Worm (Caenorhabditis elegans) whole organism, L1 larva: ENCODE results near the gene C04B4.1.

ENCODE experiments used
- C04F5.9 ChIP-seq: sonication (generic microtip); optimal IDR thresholded peaks from 2 replicates; lab custom pipeline; 2016; ENCODE audit warnings: missing genetic modification characterization, missing compliant biosample characterization
- Y116A8C.19 ChIP-seq: sonication (generic microtip); optimal IDR thresholded peaks from 2 replicates; lab custom pipeline; 2016; ENCODE audit warnings: missing compliant biosample characterization, missing genetic modification characterization, borderline replicate concordance
- ama-1 ChIP-seq: fragments of 150-350 bp; optimal IDR thresholded peaks from 2 replicates; lab custom pipeline; 2014
- egl-13 ChIP-seq: sonication (generic microtip); optimal IDR thresholded peaks from 2 replicates; lab custom pipeline; 2016; ENCODE audit warnings: missing genotype, missing genetic modification reagents, missing genetic modification characterization, missing compliant biosample characterization
- fkh-8 ChIP-seq: sonication (generic microtip); optimal IDR thresholded peaks from 2 replicates; lab custom pipeline; 2016; ENCODE audit warnings: mild to moderate bottlenecking, missing genetic modification characterization, missing compliant biosample characterization
- hlh-4 ChIP-seq: sonication (generic microtip); optimal IDR thresholded peaks from 2 replicates; lab custom pipeline; 2016; ENCODE audit warnings: mild to moderate bottlenecking, missing genetic modification characterization, missing compliant biosample characterization
- isw-1 ChIP-seq: fragments of 200-800 bp; sonication (Bioruptor generic); IDR thresholded peaks from 2 replicates; pipeline ENCODE4 v1.3.6; 2022; ENCODE audit warnings: missing genetic modification characterization, missing compliant biosample characterization
- lin-14 ChIP-seq: fragments of 200-800 bp; sonication (Bioruptor generic); optimal IDR thresholded peaks from 2 replicates; lab custom pipeline; 2018; ENCODE audit warnings: mild to moderate bottlenecking, missing genetic modification characterization, moderate library complexity, missing compliant biosample characterization
- mep-1 ChIP-seq: fragments of 150-350 bp; optimal IDR thresholded peaks from 2 replicates; lab custom pipeline; 2014; ENCODE audit warnings: missing biosample characterization, missing genetic modification characterization
- nhr-12 ChIP-seq: sonication (generic microtip); optimal IDR thresholded peaks from 2 replicates; lab custom pipeline; 2017; ENCODE audit warnings: missing biosample characterization, missing genetic modification characterization
- nhr-71 ChIP-seq: sonication (generic microtip); optimal IDR thresholded peaks from 2 replicates; lab custom pipeline; 2016; ENCODE audit warnings: mild to moderate bottlenecking, missing genetic modification characterization, moderate library complexity, missing compliant biosample characterization
- nhr-85 ChIP-seq: sonication (generic microtip); peaks from one replicate; lab custom pipeline; 2016; ENCODE audit warnings: missing genetic modification characterization, inconsistent platforms, missing compliant biosample characterization
- nhr-90 ChIP-seq: sonication (generic microtip); optimal IDR thresholded peaks from 2 replicates; lab custom pipeline; 2016; ENCODE audit warnings: mild to moderate bottlenecking, missing genetic modification characterization, missing compliant biosample characterization; ENCODE audit not compliant: poor library complexity
- pag-3 ChIP-seq: sonication (generic microtip); optimal IDR thresholded peaks from 2 replicates; lab custom pipeline; 2017; ENCODE audit warnings: missing genetic modification characterization, mild to moderate bottlenecking, missing compliant biosample characterization, antibody characterized with exemption, borderline replicate concordance; ENCODE audit not compliant: insufficient read depth
- pqm-1 ChIP-seq: sonication (generic microtip); optimal IDR thresholded peaks from 3 replicates; lab custom pipeline; 2017; ENCODE audit warnings: missing biosample characterization, missing genetic modification characterization
- skn-1 ChIP-seq: fragments of 150-350 bp; optimal IDR thresholded peaks from 2 replicates; lab custom pipeline; 2014; ENCODE audit warnings: missing biosample characterization, missing genetic modification characterization
- unc-62 ChIP-seq: fragments of 150-350 bp; optimal IDR thresholded peaks from 2 replicates; lab custom pipeline; 2014; ENCODE audit warnings: missing biosample characterization, missing genetic modification reagents, missing genetic modification characterization
- xbp-1 ChIP-seq: sonication (generic microtip); optimal IDR thresholded peaks from 2 replicates; lab custom pipeline; 2016; ENCODE audit warnings: missing genetic modification characterization, missing compliant biosample characterization

The C04B4.1 gene

ce11 chrX:12321357-12321756 is 40.8 kb downstream of the C04B4.1 start, which contains the start of gene F17A2.13:
F17A2.13 (plus strand) TSS chrX:12321657.
- TF ChIP-seq isw-1 (GFP tag; lab: Robert Waterston, UW) (no peak), unc-62 (GFP tag; lab: Kevin White, UChicago) (no peak), pqm-1 (no peak), nhr-90 (tag; lab: Kevin White, UChicago) (no peak), Y116A8C.19 (tag; lab: Kevin White, UChicago) (no peak), nhr-85 (tag; lab: Kevin White, UChicago) (no peak)
- TF ChIP-seq, all 84 proteins: peak for 0

ce11 chrX:12323439-12323838 is 42.9 kb downstream of the C04B4.1 start, which contains the start of gene srd-40:
srd-40 (plus strand) TSS chrX:12323739.
- peak; percentile 19 for TF ChIP-seq hlh-4 (tag; lab: Kevin White, UChicago)
- TF ChIP-seq nhr-71 (tag; lab: Kevin White, UChicago), result no peak
- TF ChIP-seq fkh-8 (tag; lab: Kevin White, UChicago), result peak; percentile 44
- no peak for TF ChIP-seq egl-13 (tag; lab: Kevin White, UChicago)
- TF ChIP-seq skn-1 (tag; lab: Kevin White, UChicago), result no peak
- TF ChIP-seq lin-14, result no peak

- no peak for TF ChIP-seq ama-1 (lab: Kevin White, UChicago)
These were observed 45.8 kb downstream of the C04B4.1 start, which contains the start of gene srd-41 for ce11 chrX:12326424-12326823. srd-41 (plus strand) TSS chrX:12326724.

- TF ChIP-seq xbp-1 (no peak), C04F5.9 (tag; lab: Kevin White, UChicago) (no peak), nhr-12 (tag; lab: Kevin White, UChicago) (no peak), lin-14 (no peak), pag-3 (tag; lab: Kevin White, UChicago) (no peak)
These were observed 48.1 kb downstream of the C04B4.1 start, which contains the start of gene srd-45 for ce11 chrX:12328676-12329075. srd-45 (plus strand) TSS chrX:12328976.

- TF ChIP-seq nhr-71 (tag; lab: Kevin White, UChicago) (peak; percentile 18), mep-1 (tag; lab: Kevin White, UChicago) (no peak)
These were observed 51.2 kb downstream of the C04B4.1 start, which contains the start of gene srd-46 for ce11 chrX:12331795-12332194. srd-46 (plus strand) TSS chrX:12332095.
